Worm (Caenorhabditis elegans): ENCODE measurements around the gene irk-1.

- TF ChIP-seq sdz-12 (GFP tag; optimal IDR thresholded peaks at IDR 0.05) (no peak), lin-38 (GFP tag; IDR thresholded peaks at IDR 0.05) (no peak), ama-1 (optimal IDR thresholded peaks at IDR 0.05) (no peak), ZK546.5 (tag; optimal IDR thresholded peaks at IDR 0.05) (no peak), ceh-32 (tag; optimal IDR thresholded peaks at IDR 0.05; ENCODE audit: poor library complexity) (no peak), nhr-237 (tag; optimal IDR thresholded peaks at IDR 0.05) (no peak), F49E8.2 (tag; optimal IDR thresholded peaks at IDR 0.05; ENCODE audit: borderline replicate concordance) (no peak), jun-1 (tag; optimal IDR thresholded peaks at IDR 0.05) (no peak), F44E2.7 (GFP tag; IDR thresholded peaks at IDR 0.05) (no peak), mdt-29 (GFP tag; IDR thresholded peaks at IDR 0.05) (no peak), nhr-25 (tag; optimal IDR thresholded peaks at IDR 0.05; ENCODE audit: borderline replicate concordance, insufficient read depth) (no peak)
Observed at ce11 chrX:6819135-6819534, 41.2 kb upstream of the irk-1 start.

All from whole organism, L4 larva.